Worm (Caenorhabditis elegans): ENCODE measurements around the gene svh-2.

The svh-2 gene

ce11 chrX:6515267-6515666, 37.8 kb upstream of the svh-2 start:
- TF ChIP-seq sea-1 (GFP tag; conservative IDR thresholded peaks at IDR 0.05) (no peak), tbx-11 (GFP tag; IDR thresholded peaks at IDR 0.05) (no peak), B0310.2 (tag; optimal IDR thresholded peaks at IDR 0.05) (no peak), flt-1 (GFP tag; IDR thresholded peaks at IDR 0.05) (no peak), tra-4 (tag; optimal IDR thresholded peaks at IDR 0.05) (no peak), hmbx-1 (tag; optimal IDR thresholded peaks at IDR 0.05) (no peak), hmg-4 (GFP tag; optimal IDR thresholded peaks at IDR 0.05) (no peak)

- TF ChIP-seq hmg-4 (GFP tag; optimal IDR thresholded peaks at IDR 0.05), result no peak
- no peak for TF ChIP-seq hnd-1 (tag; optimal IDR thresholded peaks at IDR 0.05)
- no peak for TF ChIP-seq sea-1 (GFP tag; conservative IDR thresholded peaks at IDR 0.05)
- no peak for TF ChIP-seq ets-7 (tag; optimal IDR thresholded peaks at IDR 0.05)
- TF ChIP-seq tbx-37 (GFP tag; conservative IDR thresholded peaks at IDR 0.05), result no peak
- no peak for TF ChIP-seq tra-4 (tag; optimal IDR thresholded peaks at IDR 0.05)
Measured at ce11 chrX:6517025-6517770, 35.9 kb upstream of the svh-2 start.

ce11 chrX:6518537-6518936, 34.5 kb upstream of the svh-2 start, which contains the start of gene ets-4:
ets-4 (plus strand) TSS chrX:6518883.
- no peak for TF ChIP-seq tbx-37 (GFP tag; conservative IDR thresholded peaks at IDR 0.05)
- TF ChIP-seq hmg-4 (GFP tag; optimal IDR thresholded peaks at IDR 0.05), result no peak
- TF ChIP-seq hnd-1 (tag; optimal IDR thresholded peaks at IDR 0.05), result no peak
- no peak for TF ChIP-seq aly-1 (tag; optimal IDR thresholded peaks at IDR 0.05)
- no peak for TF ChIP-seq hmbx-1 (tag; optimal IDR thresholded peaks at IDR 0.05)
- no peak for TF ChIP-seq ets-7 (tag; optimal IDR thresholded peaks at IDR 0.05)
- TF ChIP-seq flt-1 (GFP tag; IDR thresholded peaks at IDR 0.05), result no peak

- no peak for TF ChIP-seq B0310.2 (tag; optimal IDR thresholded peaks at IDR 0.05)
- TF ChIP-seq ama-1 (optimal IDR thresholded peaks at IDR 0.05), result no peak
- TF ChIP-seq tra-4 (tag; optimal IDR thresholded peaks at IDR 0.05), result no peak
- no peak for TF ChIP-seq tbx-37 (GFP tag; conservative IDR thresholded peaks at IDR 0.05)
- TF ChIP-seq hmg-4 (GFP tag; optimal IDR thresholded peaks at IDR 0.05), result no peak
- no peak for TF ChIP-seq hnd-1 (tag; optimal IDR thresholded peaks at IDR 0.05)
- no peak for TF ChIP-seq pes-1 (GFP tag; IDR thresholded peaks at IDR 0.05)
- no peak for TF ChIP-seq tbx-11 (GFP tag; IDR thresholded peaks at IDR 0.05)
- TF ChIP-seq F13C5.2 (tag; optimal IDR thresholded peaks at IDR 0.05), result no peak
- no peak for TF ChIP-seq aly-1 (tag; optimal IDR thresholded peaks at IDR 0.05)
- TF ChIP-seq ets-7 (tag; optimal IDR thresholded peaks at IDR 0.05), result no peak
- no peak for TF ChIP-seq ceh-13 (GFP tag; optimal IDR thresholded peaks at IDR 0.05)
- TF ChIP-seq ceh-36 (tag; optimal IDR thresholded peaks at IDR 0.05), result no peak
- TF ChIP-seq scrt-1 (GFP tag; IDR thresholded peaks at IDR 0.05), result no peak
- TF ChIP-seq flt-1 (GFP tag; IDR thresholded peaks at IDR 0.05), result no peak
- no peak for TF ChIP-seq sea-1 (GFP tag; conservative IDR thresholded peaks at IDR 0.05)
Measured at ce11 chrX:6519473-6519872, 33.6 kb upstream of the svh-2 start.

ce11 chrX:6519946-6520345, 33.1 kb upstream of the svh-2 start:
- TF ChIP-seq tbx-11 (GFP tag; IDR thresholded peaks at IDR 0.05), result no peak
- TF ChIP-seq tbx-37 (GFP tag; conservative IDR thresholded peaks at IDR 0.05), result no peak
- no peak for TF ChIP-seq hnd-1 (tag; optimal IDR thresholded peaks at IDR 0.05)
- no peak for TF ChIP-seq ceh-36 (tag; optimal IDR thresholded peaks at IDR 0.05)
- TF ChIP-seq aly-1 (tag; optimal IDR thresholded peaks at IDR 0.05), result no peak
- TF ChIP-seq ceh-13 (GFP tag; optimal IDR thresholded peaks at IDR 0.05), result no peak
- TF ChIP-seq pes-1 (GFP tag; IDR thresholded peaks at IDR 0.05), result no peak
- no peak for TF ChIP-seq hmg-4 (GFP tag; optimal IDR thresholded peaks at IDR 0.05)

ce11 chrX:6520644-6521043, 32.4 kb upstream of the svh-2 start:
- TF ChIP-seq hnd-1 (tag; optimal IDR thresholded peaks at IDR 0.05), result no peak
- TF ChIP-seq ceh-36 (tag; optimal IDR thresholded peaks at IDR 0.05), result no peak
- no peak for TF ChIP-seq sea-1 (GFP tag; conservative IDR thresholded peaks at IDR 0.05)
- no peak for TF ChIP-seq aly-1 (tag; optimal IDR thresholded peaks at IDR 0.05)
- no peak for TF ChIP-seq hmbx-1 (tag; optimal IDR thresholded peaks at IDR 0.05)
- no peak for TF ChIP-seq ets-7 (tag; optimal IDR thresholded peaks at IDR 0.05)
- no peak for TF ChIP-seq B0310.2 (tag; optimal IDR thresholded peaks at IDR 0.05)
- no peak for TF ChIP-seq ama-1 (optimal IDR thresholded peaks at IDR 0.05)
- TF ChIP-seq tbx-37 (GFP tag; conservative IDR thresholded peaks at IDR 0.05), result no peak
- no peak for TF ChIP-seq F13C5.2 (tag; optimal IDR thresholded peaks at IDR 0.05)
- TF ChIP-seq flt-1 (GFP tag; IDR thresholded peaks at IDR 0.05), result no peak

- TF ChIP-seq hmg-4 (GFP tag; optimal IDR thresholded peaks at IDR 0.05) (no peak), tbx-11 (GFP tag; IDR thresholded peaks at IDR 0.05) (no peak), ceh-13 (GFP tag; optimal IDR thresholded peaks at IDR 0.05) (no peak), pes-1 (GFP tag; IDR thresholded peaks at IDR 0.05) (no peak), hmbx-1 (tag; optimal IDR thresholded peaks at IDR 0.05) (no peak)
Measured at ce11 chrX:6522634-6523070, 30.4 kb upstream of the svh-2 start.

- TF ChIP-seq pes-1 (GFP tag; IDR thresholded peaks at IDR 0.05) (no peak), hmg-4 (GFP tag; optimal IDR thresholded peaks at IDR 0.05) (no peak), hnd-1 (tag; optimal IDR thresholded peaks at IDR 0.05) (no peak), ets-7 (tag; optimal IDR thresholded peaks at IDR 0.05) (no peak), tra-4 (tag; optimal IDR thresholded peaks at IDR 0.05) (no peak), F13C5.2 (tag; optimal IDR thresholded peaks at IDR 0.05) (no peak), B0310.2 (tag; optimal IDR thresholded peaks at IDR 0.05) (no peak), flt-1 (GFP tag; IDR thresholded peaks at IDR 0.05) (no peak), hmbx-1 (tag; optimal IDR thresholded peaks at IDR 0.05) (no peak), aly-1 (tag; optimal IDR thresholded peaks at IDR 0.05) (no peak)
Measured at ce11 chrX:6530046-6530445, 23.0 kb upstream of the svh-2 start, which contains the start of gene ceh-60. ceh-60 (minus strand) TSS chrX:6530146.

All from whole organism, early embryonic.